Worm (Caenorhabditis elegans): ENCODE results near the gene F53B3.6.

Gene F53B3.6

ce11 chrX:2857070-2857825 is 6.8 kb upstream of the F53B3.6 start, which contains the start of gene tra-4:
Gene tra-4, minus strand, starts transcription at chrX:2857603.
- TF ChIP-seq him-1 (tag; optimal IDR thresholded peaks at IDR 0.05): no peak
- TF ChIP-seq dao-5 (tag; optimal IDR thresholded peaks at IDR 0.05): no peak
- peak; percentile 60 for TF ChIP-seq W03F9.2 (tag; optimal IDR thresholded peaks at IDR 0.05)

ce11 chrX:2858380-2858779 is 5.6 kb upstream of the F53B3.6 start:
- TF ChIP-seq dao-5 (tag; optimal IDR thresholded peaks at IDR 0.05) (no peak), him-1 (tag; optimal IDR thresholded peaks at IDR 0.05) (no peak), W03F9.2 (tag; optimal IDR thresholded peaks at IDR 0.05) (no peak)

- TF ChIP-seq him-1 (tag; optimal IDR thresholded peaks at IDR 0.05) (no peak), dao-5 (tag; optimal IDR thresholded peaks at IDR 0.05) (no peak), W03F9.2 (tag; optimal IDR thresholded peaks at IDR 0.05) (no peak)
These were observed 1.7 kb upstream of the F53B3.6 start, which contains the start of gene comt-1 for ce11 chrX:2862372-2862771. Gene comt-1, minus strand, starts transcription at chrX:2862472.

- TF ChIP-seq W03F9.2 (tag; optimal IDR thresholded peaks at IDR 0.05) (no peak), him-1 (tag; optimal IDR thresholded peaks at IDR 0.05) (no peak), dao-5 (tag; optimal IDR thresholded peaks at IDR 0.05) (no peak)
These were observed 1.7 kb downstream of the F53B3.6 start for ce11 chrX:2865591-2866217.

ce11 chrX:2871037-2871436 is 7.0 kb downstream of the F53B3.6 start, which contains the start of gene F53B3.3:
Gene F53B3.3, minus strand, starts transcription at chrX:2871137.
- TF ChIP-seq dao-5 (tag; optimal IDR thresholded peaks at IDR 0.05) (no peak), him-1 (tag; optimal IDR thresholded peaks at IDR 0.05) (no peak), W03F9.2 (tag; optimal IDR thresholded peaks at IDR 0.05) (no peak)

ce11 chrX:2873272-2873671 is 9.2 kb downstream of the F53B3.6 start:
- TF ChIP-seq W03F9.2 (tag; optimal IDR thresholded peaks at IDR 0.05): no peak
- no peak for TF ChIP-seq him-1 (tag; optimal IDR thresholded peaks at IDR 0.05)
- no peak for TF ChIP-seq dao-5 (tag; optimal IDR thresholded peaks at IDR 0.05)

ce11 chrX:2874598-2874997 is 10.6 kb downstream of the F53B3.6 start:
- TF ChIP-seq W03F9.2 (tag; optimal IDR thresholded peaks at IDR 0.05) (no peak), him-1 (tag; optimal IDR thresholded peaks at IDR 0.05) (no peak), dao-5 (tag; optimal IDR thresholded peaks at IDR 0.05) (no peak)

ce11 chrX:2877433-2877832 is 13.4 kb downstream of the F53B3.6 start:
- no peak for TF ChIP-seq dao-5 (tag; optimal IDR thresholded peaks at IDR 0.05)
- no peak for TF ChIP-seq him-1 (tag; optimal IDR thresholded peaks at IDR 0.05)
- TF ChIP-seq W03F9.2 (tag; optimal IDR thresholded peaks at IDR 0.05): no peak

- TF ChIP-seq W03F9.2 (tag; optimal IDR thresholded peaks at IDR 0.05) (no peak), him-1 (tag; optimal IDR thresholded peaks at IDR 0.05) (no peak), dao-5 (tag; optimal IDR thresholded peaks at IDR 0.05) (no peak)
These were observed 15.7 kb downstream of the F53B3.6 start, which contains the start of gene F53B3.5 for ce11 chrX:2879529-2880265. Gene F53B3.5, minus strand, starts transcription at chrX:2879579.

- TF ChIP-seq W03F9.2 (tag; optimal IDR thresholded peaks at IDR 0.05) (no peak), him-1 (tag; optimal IDR thresholded peaks at IDR 0.05) (no peak), dao-5 (tag; optimal IDR thresholded peaks at IDR 0.05) (no peak)
These were observed 21.4 kb downstream of the F53B3.6 start, which contains the start of gene vang-1 for ce11 chrX:2885318-2885908. Gene vang-1, plus strand, starts transcription at chrX:2885858.

ce11 chrX:2890041-2890650 is 26.1 kb downstream of the F53B3.6 start:
- TF ChIP-seq him-1 (tag; optimal IDR thresholded peaks at IDR 0.05) (no peak), dao-5 (tag; optimal IDR thresholded peaks at IDR 0.05) (no peak), W03F9.2 (tag; optimal IDR thresholded peaks at IDR 0.05) (no peak)

- TF ChIP-seq him-1 (tag; optimal IDR thresholded peaks at IDR 0.05): no peak
- TF ChIP-seq W03F9.2 (tag; optimal IDR thresholded peaks at IDR 0.05): no peak
- TF ChIP-seq dao-5 (tag; optimal IDR thresholded peaks at IDR 0.05): no peak
These were observed 27.2 kb downstream of the F53B3.6 start, which contains the start of gene B0410.3 for ce11 chrX:2891141-2891739. Gene B0410.3, minus strand, starts transcription at chrX:2891491.

All from whole organism, L4/young adult.